Fruit fly (Drosophila melanogaster) Kc167 (cell line): ENCODE measurements around the gene CG3198.

Experiments used
- Sin3A ChIP-seq: fragments of >200 bp; optimal IDR thresholded peaks from 2 replicates; lab custom pipeline; 2018; ENCODE audit warnings: missing external identifiers
- psq ChIP-seq: fragments of >200 bp; optimal IDR thresholded peaks from 2 replicates; lab custom pipeline; 2017; ENCODE audit warnings: missing external identifiers
- ttk ChIP-seq: sonication (Bioruptor generic); optimal IDR thresholded peaks from 2 replicates; lab custom pipeline; 2017; ENCODE audit warnings: missing external identifiers

dm6 chrX:6708580-6709199 lies 34.9 kb upstream of the CG3198 start:
- TF ChIP-seq Sin3A (lab: Kevin White, UChicago) (no peak), psq (no peak), ttk (lab: Kevin White, UChicago) (no peak)
